Fruit fly (Drosophila melanogaster) whole organism, wandering third instar larva: ENCODE measurements around the gene CG10804.

Experiments used
- Abd-B ChIP-seq: fragments of >200 bp; optimal IDR thresholded peaks from 2 replicates; lab custom pipeline; 2017; ENCODE audit warnings: missing biosample characterization, missing genetic modification characterization
- CG9705 ChIP-seq: fragments of 200-800 bp; sonication (Bioruptor generic); optimal IDR thresholded peaks from 2 replicates; lab custom pipeline; 2018; ENCODE audit warnings: missing biosample characterization, mild to moderate bottlenecking, missing genetic modification characterization
- CrebA ChIP-seq: fragments of 200-800 bp; sonication (Bioruptor generic); optimal IDR thresholded peaks from 2 replicates; lab custom pipeline; 2016; ENCODE audit warnings: missing biosample characterization, mild to moderate bottlenecking, missing genetic modification characterization, borderline replicate concordance
- Dfd ChIP-seq: fragments of >200 bp; optimal IDR thresholded peaks from 2 replicates; lab custom pipeline; 2017; ENCODE audit warnings: missing biosample characterization, missing genetic modification characterization
- Dif ChIP-seq: fragments of 200-275, 200-300 bp; sonication (Bioruptor generic); optimal IDR thresholded peaks from 2 replicates; lab custom pipeline; 2018; ENCODE audit warnings: missing biosample characterization, missing genetic modification characterization; ENCODE audit not compliant: partially characterized antibody
- GATAd ChIP-seq: sonication (Bioruptor generic); optimal IDR thresholded peaks from 2 replicates; lab custom pipeline; 2016; ENCODE audit warnings: missing biosample characterization, missing genetic modification characterization
- Hnf4 ChIP-seq: fragments of 200-800 bp; sonication (Bioruptor generic); optimal IDR thresholded peaks from 2 replicates; lab custom pipeline; 2016; ENCODE audit warnings: missing biosample characterization, mild to moderate bottlenecking, missing genetic modification characterization
- Hr78 ChIP-seq: fragments of >200 bp; optimal IDR thresholded peaks from 2 replicates; lab custom pipeline; 2017; ENCODE audit warnings: missing biosample characterization, missing genetic modification characterization
- Hr83 ChIP-seq: fragments of 200-300 bp; sonication (Bioruptor generic); optimal IDR thresholded peaks from 2 replicates; lab custom pipeline; 2016; ENCODE audit warnings: missing biosample characterization, mild to moderate bottlenecking, missing genetic modification characterization, moderate library complexity; ENCODE audit not compliant: poor library complexity, severe bottlenecking
- Jra ChIP-seq: sonication (Bioruptor generic); optimal IDR thresholded peaks from 2 replicates; lab custom pipeline; 2016; ENCODE audit warnings: missing biosample characterization, missing genetic modification characterization
- Myc ChIP-seq: fragments of >200 bp; optimal IDR thresholded peaks from 2 replicates; lab custom pipeline; 2017
- N ChIP-seq: fragments of >200 bp; optimal IDR thresholded peaks from 2 replicates; lab custom pipeline; 2018; ENCODE audit warnings: missing biosample characterization, missing external identifiers, missing genetic modification characterization
- OdsH ChIP-seq: fragments of 200-800 bp; sonication (Bioruptor generic); optimal IDR thresholded peaks from 2 replicates; lab custom pipeline; 2016; ENCODE audit warnings: missing biosample characterization, mild to moderate bottlenecking, missing genetic modification characterization
- Rel ChIP-seq, 2 experiments: fragments of 200-800 bp; sonication (Bioruptor generic) in 1 of 2; optimal IDR thresholded peaks; 2 replicates in 1 of 2; 3 replicates in 1 of 2; lab custom pipeline; 2016 to 2019; ENCODE audit warnings: mild to moderate bottlenecking in 2 of 2, missing biosample characterization in 2 of 2, missing genetic modification characterization in 2 of 2, moderate library complexity in 1 of 2
- Sp1 ChIP-seq: fragments of 200-800 bp; sonication (Bioruptor generic); optimal IDR thresholded peaks from 3 replicates; lab custom pipeline; 2019; ENCODE audit warnings: missing biosample characterization, mild to moderate bottlenecking, missing genetic modification characterization, moderate library complexity
- Vsx2 ChIP-seq: fragments of 200-300, 225-300 bp; sonication (Bioruptor generic); optimal IDR thresholded peaks from 2 replicates; lab custom pipeline; 2018; ENCODE audit warnings: missing biosample characterization, missing genetic modification characterization; ENCODE audit not compliant: partially characterized antibody
- brk ChIP-seq: fragments of 200-800 bp; sonication (Bioruptor generic); optimal IDR thresholded peaks from 2 replicates; lab custom pipeline; 2016; ENCODE audit warnings: missing biosample characterization, mild to moderate bottlenecking, missing genetic modification characterization
- dl ChIP-seq, 2 experiments: fragments of 175-275, 200-275 bp in 1 of 2; fragments of 200-275 bp in 1 of 2; sonication (Bioruptor generic); optimal IDR thresholded peaks; lab custom pipeline; 2018; ENCODE audit warnings: mild to moderate bottlenecking in 2 of 2, missing biosample characterization in 2 of 2, missing genetic modification characterization in 2 of 2, moderate library complexity in 2 of 2; ENCODE audit not compliant: partially characterized antibody in 2 of 2, insufficient read depth in 1 of 2
- dmrt93B ChIP-seq: fragments of 200-800 bp; sonication (Bioruptor generic); optimal IDR thresholded peaks from 2 replicates; lab custom pipeline; 2018; ENCODE audit warnings: missing biosample characterization, mild to moderate bottlenecking, missing genetic modification characterization
- dsf ChIP-seq: sonication (Bioruptor generic); optimal IDR thresholded peaks from 2 replicates; lab custom pipeline; 2016; ENCODE audit warnings: missing biosample characterization, missing genetic modification characterization, borderline replicate concordance
- foxo ChIP-seq, 2 experiments: fragments of 200-800 bp; sonication (Bioruptor generic); optimal IDR thresholded peaks; 2 replicates in 1 of 2; 3 replicates in 1 of 2; lab custom pipeline; 2016 to 2017; ENCODE audit warnings: missing biosample characterization in 2 of 2, missing genetic modification characterization in 2 of 2
- fru ChIP-seq: fragments of 200-800 bp; sonication (Bioruptor generic); optimal IDR thresholded peaks from 3 replicates; lab custom pipeline; 2016; ENCODE audit warnings: missing biosample characterization, mild to moderate bottlenecking, missing genetic modification characterization
- h ChIP-seq: fragments of 200-800 bp; sonication (Bioruptor generic); optimal IDR thresholded peaks from 3 replicates; lab custom pipeline; 2016; ENCODE audit warnings: missing biosample characterization, mild to moderate bottlenecking, missing genetic modification characterization
- jim ChIP-seq: fragments of 175-275, 200-325 bp; sonication (Bioruptor generic); optimal IDR thresholded peaks from 2 replicates; lab custom pipeline; 2016; ENCODE audit warnings: missing biosample characterization, mild to moderate bottlenecking, missing genetic modification characterization
- pan ChIP-seq: fragments of >200 bp; optimal IDR thresholded peaks from 2 replicates; lab custom pipeline; 2017
- psq ChIP-seq: fragments of 200-800 bp; sonication (Bioruptor generic); optimal IDR thresholded peaks from 3 replicates; lab custom pipeline; 2017; ENCODE audit warnings: missing biosample characterization, mild to moderate bottlenecking, missing genetic modification characterization, moderate library complexity
- rgr ChIP-seq: fragments of 200-800 bp; sonication (Bioruptor generic); optimal IDR thresholded peaks from 3 replicates; lab custom pipeline; 2016; ENCODE audit warnings: missing biosample characterization, mild to moderate bottlenecking, missing genetic modification characterization
- sv ChIP-seq: fragments of 200-800 bp; sonication (Bioruptor generic); optimal IDR thresholded peaks from 3 replicates; lab custom pipeline; 2016; ENCODE audit warnings: missing biosample characterization, missing genetic modification characterization
- tai ChIP-seq: sonication (Bioruptor generic); optimal IDR thresholded peaks from 2 replicates; lab custom pipeline; 2016; ENCODE audit warnings: missing biosample characterization, missing genetic modification characterization
- usp ChIP-seq: fragments of >200 bp; optimal IDR thresholded peaks from 2 replicates; lab custom pipeline; 2017; ENCODE audit warnings: missing biosample characterization, missing genetic modification characterization
- woc ChIP-seq: sonication (Bioruptor generic); optimal IDR thresholded peaks from 2 replicates; lab custom pipeline; 2016; ENCODE audit warnings: missing biosample characterization, mild to moderate bottlenecking, missing genetic modification characterization

Gene CG10804

DNA sequence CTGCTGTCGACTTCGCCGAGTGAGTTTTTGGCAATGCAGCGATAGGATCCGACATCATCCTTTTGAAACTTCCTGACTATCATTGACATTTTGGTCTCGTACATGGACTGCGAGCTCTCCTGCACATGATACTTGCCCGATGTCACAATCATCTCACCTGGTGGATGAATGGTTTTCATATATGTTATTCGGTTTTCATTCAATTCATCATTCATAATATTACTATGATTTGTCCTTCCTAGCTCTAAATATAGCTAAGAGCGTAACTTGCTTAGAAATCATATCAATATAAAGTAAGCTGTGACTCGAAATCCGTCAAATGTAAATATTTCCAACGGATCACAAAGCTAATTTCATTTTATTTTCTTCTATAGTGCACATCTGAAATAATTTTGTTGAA is 31.9 kb upstream of the CG10804 start, which contains the start of gene CG13021:
Gene CG13021 (plus strand): TSS at position 301 of the 400 bp plus-strand sequence.
- TF ChIP-seq fru (GFP tag; lab: Kevin White, UChicago): no peak
- no peak for TF ChIP-seq jim (GFP tag; lab: Kevin White, UChicago)
- TF ChIP-seq Dif (GFP tag; lab: Kevin White, UChicago): no peak
- TF ChIP-seq Hnf4 (GFP tag; lab: Kevin White, UChicago): no peak
- TF ChIP-seq GATAd (GFP tag; lab: Kevin White, UChicago): no peak
- TF ChIP-seq woc: no peak
- no peak for TF ChIP-seq h
- TF ChIP-seq Jra (GFP tag; lab: Kevin White, UChicago): no peak

DNA sequence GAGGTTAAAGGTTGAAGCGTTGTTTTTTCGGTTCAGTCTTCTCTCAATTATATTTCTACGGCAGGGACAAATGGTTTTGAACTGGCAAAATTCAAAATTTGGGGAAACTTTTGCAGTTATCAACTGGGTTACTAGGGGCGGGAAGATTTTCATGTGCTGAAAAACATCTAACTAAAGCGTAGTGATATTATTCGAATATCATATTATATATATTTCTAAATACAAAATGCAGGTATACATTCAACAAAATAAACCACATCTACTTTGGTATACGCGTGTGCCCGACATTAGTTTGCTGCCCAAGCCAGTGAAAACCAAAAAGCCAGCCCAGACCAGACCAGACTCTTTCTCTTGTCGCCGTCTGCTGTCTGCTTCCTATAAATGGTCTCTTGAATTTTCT is 22.6 kb upstream of the CG10804 start, which contains the start of gene Gas8:
Gene Gas8 (minus strand): TSS at position 101 of the 400 bp plus-strand sequence.
- TF ChIP-seq h (no peak), dl (GFP tag; optimal IDR thresholded peaks at IDR 0.05; lab: Kevin White, UChicago; ENCODE audit: insufficient read depth in 1 of 2, partially characterized antibody in 2 of 2) (no peak), Sp1 (GFP tag; lab: Kevin White, UChicago) (no peak), tai (no peak), Jra (GFP tag; lab: Kevin White, UChicago) (no peak), Dfd (no peak), Hr83 (GFP tag; lab: Kevin White, UChicago) (no peak), sv (GFP tag; lab: Kevin White, UChicago) (no peak), CrebA (GFP tag; lab: Kevin White, UChicago) (no peak), N (GFP tag; lab: Kevin White, UChicago) (no peak)
- TF ChIP-seq, all 38 proteins: peak for 0

dm6 chrX:3504251-3504650 is 22.1 kb upstream of the CG10804 start:
- TF ChIP-seq Hr78 (GFP tag; lab: Kevin White, UChicago): no peak
- TF ChIP-seq Dif (GFP tag; lab: Kevin White, UChicago): no peak
- no peak for TF ChIP-seq dmrt93B (GFP tag; lab: Kevin White, UChicago)
- no peak for TF ChIP-seq dl (GFP tag; optimal IDR thresholded peaks at IDR 0.05; lab: Kevin White, UChicago; ENCODE audit: insufficient read depth in 1 of 2, partially characterized antibody in 2 of 2)
- no peak for TF ChIP-seq OdsH (GFP tag; lab: Kevin White, UChicago)
- no peak for TF ChIP-seq brk (GFP tag; lab: Kevin White, UChicago)
- TF ChIP-seq psq (GFP tag; lab: Kevin White, UChicago): no peak
- TF ChIP-seq GATAd (GFP tag; lab: Kevin White, UChicago): no peak
- TF ChIP-seq jim (GFP tag; lab: Kevin White, UChicago): no peak
- TF ChIP-seq CG9705: no peak
- no peak for TF ChIP-seq dsf (GFP tag; lab: Kevin White, UChicago)
- TF ChIP-seq Hr83 (GFP tag; lab: Kevin White, UChicago): no peak
- no peak for TF ChIP-seq Rel (GFP tag; optimal IDR thresholded peaks at IDR 0.05; lab: Kevin White, UChicago)
- no peak for TF ChIP-seq Rel (tag; optimal IDR thresholded peaks at IDR 0.05; lab: Kevin White, UChicago)
- TF ChIP-seq Myc (lab: Kevin White, UChicago): no peak
- TF ChIP-seq pan (lab: Kevin White, UChicago): no peak
- no peak for TF ChIP-seq Abd-B

DNA sequence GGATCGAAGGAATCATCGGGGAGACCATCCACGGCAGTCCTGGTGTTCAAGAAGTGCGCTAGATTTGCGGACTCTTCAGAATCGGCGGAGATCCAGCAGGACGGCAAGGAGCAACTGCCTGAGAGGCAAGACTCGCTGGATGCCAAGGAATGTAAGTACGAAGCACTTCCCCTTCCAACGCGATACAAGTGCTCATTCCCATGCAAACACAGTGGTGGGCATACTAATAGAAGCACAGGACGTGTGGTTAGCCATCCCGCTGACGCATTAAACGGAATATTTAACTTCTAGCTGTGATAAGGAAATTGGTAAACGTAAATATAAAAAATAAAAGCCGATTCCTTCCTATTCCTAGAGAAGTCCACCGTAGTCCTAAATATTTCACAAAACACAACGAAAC is 3.7 kb upstream of the CG10804 start:
- TF ChIP-seq Hnf4 (GFP tag; lab: Kevin White, UChicago) (no peak), Hr78 (GFP tag; lab: Kevin White, UChicago) (no peak), pan (lab: Kevin White, UChicago) (no peak), Sp1 (GFP tag; lab: Kevin White, UChicago) (no peak), dmrt93B (GFP tag; lab: Kevin White, UChicago) (no peak), rgr (no peak), Vsx2 (GFP tag; lab: Kevin White, UChicago) (no peak)

DNA sequence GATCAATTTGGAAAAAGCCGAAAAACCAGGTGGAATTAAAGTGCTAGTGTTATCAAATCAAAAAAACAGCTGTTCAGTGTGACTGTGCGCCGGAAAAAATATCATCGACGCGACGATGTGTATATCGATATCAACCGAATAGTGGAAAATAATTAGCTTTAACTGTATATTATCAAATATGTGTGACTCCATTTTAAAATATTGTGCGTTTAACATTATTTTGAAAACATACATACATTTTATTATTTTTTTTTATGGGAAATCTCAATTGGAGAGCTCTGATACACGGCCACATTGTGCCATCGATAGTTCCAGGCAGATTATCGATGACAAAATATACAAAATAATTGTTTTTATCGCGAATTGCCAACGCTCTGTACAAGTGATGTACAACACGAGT is 3.2 kb upstream of the CG10804 start, which contains the start of the genes CG14270 and CG10803:
Gene CG14270 (minus strand): TSS at position 75 of the 400 bp plus-strand sequence.
Gene CG10803 (plus strand): TSS at position 347 of the 400 bp plus-strand sequence.
- TF ChIP-seq rgr (no peak), foxo (GFP tag; optimal IDR thresholded peaks at IDR 0.05; lab: Kevin White, UChicago) (peak in 1 of 2 experiments; percentile 14), Sp1 (GFP tag; lab: Kevin White, UChicago) (no peak), Hr78 (GFP tag; lab: Kevin White, UChicago) (no peak), Hnf4 (GFP tag; lab: Kevin White, UChicago) (peak; percentile 51), Vsx2 (GFP tag; lab: Kevin White, UChicago) (peak; percentile 2), Jra (GFP tag; lab: Kevin White, UChicago) (peak; percentile 27), Rel (GFP tag; optimal IDR thresholded peaks at IDR 0.05; lab: Kevin White, UChicago) (no peak), Rel (tag; optimal IDR thresholded peaks at IDR 0.05; lab: Kevin White, UChicago) (no peak), tai (peak; percentile 68), psq (GFP tag; lab: Kevin White, UChicago) (peak; percentile 4), brk (GFP tag; lab: Kevin White, UChicago) (peak; percentile 9), h (no peak), usp (GFP tag; lab: Kevin White, UChicago) (no peak)
